Fruit fly (Drosophila melanogaster): ENCODE results near the gene CG13698.

CG13698 gene

dm6 chr3L:18079610-18080497 is 26.1 kb downstream of the CG13698 start:
- TF ChIP-seq CG12605 (GFP tag; IDR thresholded peaks at IDR 0.05) (peak; percentile 94), CG10348 (GFP tag; IDR thresholded peaks at IDR 0.05) (no peak), CG34367 (tag; optimal IDR thresholded peaks at IDR 0.05) (peak; percentile 50), CG14655 (GFP tag; optimal IDR thresholded peaks at IDR 0.05) (peak; percentile 91), fd96Ca (GFP tag; IDR thresholded peaks at IDR 0.05) (peak; percentile 88), Snoo (tag; optimal IDR thresholded peaks at IDR 0.05) (peak; percentile 42), Ets98B (GFP tag; IDR thresholded peaks at IDR 0.05) (peak; percentile 57), CG4496 (GFP tag; IDR thresholded peaks at IDR 0.05) (peak; percentile 83), CG9948 (tag; optimal IDR thresholded peaks at IDR 0.05) (peak; percentile 86), D1 (tag; optimal IDR thresholded peaks at IDR 0.05) (peak; percentile 64), CG32121 (GFP tag; IDR thresholded peaks at IDR 0.05) (peak; percentile 23; the same call in 1 of the 2 replicates), CG8301 (tag; optimal IDR thresholded peaks at IDR 0.05) (peak; percentile 85), Pif1A (GFP tag; optimal IDR thresholded peaks at IDR 0.05) (peak; percentile 65), CG17806 (tag; optimal IDR thresholded peaks at IDR 0.05) (peak; percentile 75), CG15710 (tag; optimal IDR thresholded peaks at IDR 0.05) (peak; percentile 61), CG13204 (GFP tag; optimal IDR thresholded peaks at IDR 0.05) (peak; percentile 80), gl (tag; optimal IDR thresholded peaks at IDR 0.05) (peak; percentile 80), rn (GFP tag; IDR thresholded peaks at IDR 0.05) (peak; percentile 17; the same call in 1 of the 2 replicates), EcR (GFP tag; optimal IDR thresholded peaks at IDR 0.05) (peak; percentile 91), Pif1B (GFP tag; optimal IDR thresholded peaks at IDR 0.05) (peak; percentile 61), CG8159 (tag; optimal IDR thresholded peaks at IDR 0.05) (peak; percentile 79)

- TF ChIP-seq fd96Ca (GFP tag; IDR thresholded peaks at IDR 0.05) (no peak), EcR (GFP tag; optimal IDR thresholded peaks at IDR 0.05) (peak; percentile 99)
These were observed 26.8 kb downstream of the CG13698 start for dm6 chr3L:18079123-18079522.

DNA sequence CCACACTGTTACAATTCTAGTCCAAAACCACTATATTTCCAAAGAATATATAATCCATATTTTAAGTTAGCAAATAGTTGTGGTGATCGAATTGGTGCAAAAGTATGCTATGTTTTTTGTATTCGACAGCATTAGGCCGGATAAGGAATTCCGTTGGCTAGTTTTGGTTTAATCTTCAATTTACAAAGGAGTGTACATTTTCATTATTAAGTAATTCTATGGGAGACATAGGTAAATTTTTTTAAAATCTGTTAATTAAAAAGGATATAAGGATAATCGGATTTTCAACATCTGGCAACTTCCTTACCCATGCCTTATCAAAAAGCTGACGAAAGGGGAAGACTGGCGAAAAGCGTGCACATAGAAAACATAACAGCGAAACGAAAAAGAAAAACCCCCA is 27.3 kb downstream of the CG13698 start:
- TF ChIP-seq CG9948 (tag; optimal IDR thresholded peaks at IDR 0.05) (peak; percentile 91), rn (GFP tag; IDR thresholded peaks at IDR 0.05) (peak; percentile 37; the same call in 1 of the 2 replicates), CG10348 (GFP tag; IDR thresholded peaks at IDR 0.05) (no peak), CG8159 (tag; optimal IDR thresholded peaks at IDR 0.05) (peak; percentile 83), fd96Ca (GFP tag; IDR thresholded peaks at IDR 0.05) (peak; percentile 74), D1 (tag; optimal IDR thresholded peaks at IDR 0.05) (peak; percentile 69), CG13204 (GFP tag; optimal IDR thresholded peaks at IDR 0.05) (no peak), CG34367 (tag; optimal IDR thresholded peaks at IDR 0.05) (peak; percentile 78), CG32121 (GFP tag; IDR thresholded peaks at IDR 0.05) (no peak), CG14655 (GFP tag; optimal IDR thresholded peaks at IDR 0.05) (peak; percentile 90), Snoo (tag; optimal IDR thresholded peaks at IDR 0.05) (no peak), gl (tag; optimal IDR thresholded peaks at IDR 0.05) (peak; percentile 12), Ets98B (GFP tag; IDR thresholded peaks at IDR 0.05) (0 out of 2 replicates have a peak, but pooled peaks have one; percentile 9), CG4496 (GFP tag; IDR thresholded peaks at IDR 0.05) (peak; percentile 83), CG12605 (GFP tag; IDR thresholded peaks at IDR 0.05) (peak; percentile 29), EcR (GFP tag; optimal IDR thresholded peaks at IDR 0.05) (no peak), Pif1A (GFP tag; optimal IDR thresholded peaks at IDR 0.05) (peak; percentile 69), CG17806 (tag; optimal IDR thresholded peaks at IDR 0.05) (peak; percentile 80), CG15710 (tag; optimal IDR thresholded peaks at IDR 0.05) (peak; percentile 72), CG8301 (tag; optimal IDR thresholded peaks at IDR 0.05) (peak; percentile 80), Pif1B (GFP tag; optimal IDR thresholded peaks at IDR 0.05) (peak; percentile 51)

DNA sequence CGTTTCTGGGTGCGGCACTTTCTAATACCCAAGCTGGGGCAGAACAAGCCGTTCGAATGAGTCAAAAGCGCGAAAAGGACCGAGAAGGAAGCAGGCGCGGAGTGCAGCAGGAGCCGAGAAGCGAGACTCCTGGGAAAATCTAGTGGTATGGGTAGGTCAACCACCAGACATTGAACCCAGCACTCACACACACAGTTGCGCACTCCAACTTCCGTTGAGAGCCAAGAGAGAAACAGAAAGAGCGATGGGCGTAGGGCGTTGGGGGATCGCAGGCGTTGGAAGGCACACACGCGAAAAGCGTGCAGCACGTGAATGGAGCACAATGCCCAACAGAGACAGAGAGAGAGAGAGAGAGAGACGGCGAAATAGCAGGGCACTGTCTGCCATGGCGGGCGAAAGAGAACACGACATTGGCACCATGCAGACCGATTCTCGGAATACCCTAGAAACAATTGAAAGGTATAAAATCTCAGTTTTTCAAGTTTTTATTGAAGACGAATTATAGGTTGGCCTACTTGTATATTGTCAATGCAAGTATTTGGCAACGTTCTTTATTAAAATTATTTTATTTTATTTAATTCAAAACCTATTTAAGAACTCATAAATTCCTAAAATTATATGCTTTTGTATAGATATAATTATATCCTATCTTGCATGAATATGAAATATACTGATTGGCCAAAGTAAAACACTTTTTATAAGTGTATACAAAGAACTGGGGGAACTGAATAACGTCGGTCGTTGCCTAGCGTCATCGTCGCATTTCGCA is 28.1 kb downstream of the CG13698 start:
- TF ChIP-seq CG14655 (GFP tag; optimal IDR thresholded peaks at IDR 0.05) (peak; percentile 99), CG13204 (GFP tag; optimal IDR thresholded peaks at IDR 0.05) (peak; percentile 90), CG32121 (GFP tag; IDR thresholded peaks at IDR 0.05) (peak; percentile 92), CG8159 (tag; optimal IDR thresholded peaks at IDR 0.05) (peak; percentile 99), CG4496 (GFP tag; IDR thresholded peaks at IDR 0.05) (peak; percentile 91), CG12605 (GFP tag; IDR thresholded peaks at IDR 0.05) (peak; percentile 71), D1 (tag; optimal IDR thresholded peaks at IDR 0.05) (peak; percentile 97), Ets98B (GFP tag; IDR thresholded peaks at IDR 0.05) (peak; percentile 85), CG15710 (tag; optimal IDR thresholded peaks at IDR 0.05) (peak; percentile 99), Pif1A (GFP tag; optimal IDR thresholded peaks at IDR 0.05) (peak; percentile 76), Pif1B (GFP tag; optimal IDR thresholded peaks at IDR 0.05) (peak; percentile 88), CG8301 (tag; optimal IDR thresholded peaks at IDR 0.05) (peak; percentile 96), CG9948 (tag; optimal IDR thresholded peaks at IDR 0.05) (peak; percentile 99), CG17806 (tag; optimal IDR thresholded peaks at IDR 0.05) (peak; percentile 96), CG10348 (GFP tag; IDR thresholded peaks at IDR 0.05) (peak; percentile 86), rn (GFP tag; IDR thresholded peaks at IDR 0.05) (peak; percentile 84), gl (tag; optimal IDR thresholded peaks at IDR 0.05) (peak; percentile 78), EcR (GFP tag; optimal IDR thresholded peaks at IDR 0.05) (peak; percentile 99), Snoo (tag; optimal IDR thresholded peaks at IDR 0.05) (peak; percentile 74), fd96Ca (GFP tag; IDR thresholded peaks at IDR 0.05) (peak; percentile 90), CG34367 (tag; optimal IDR thresholded peaks at IDR 0.05) (peak; percentile 96)

- no peak for TF ChIP-seq CG32121 (GFP tag; IDR thresholded peaks at IDR 0.05)
- TF ChIP-seq gl (tag; optimal IDR thresholded peaks at IDR 0.05): no peak
- TF ChIP-seq CG14655 (GFP tag; optimal IDR thresholded peaks at IDR 0.05): peak; percentile 74
- no peak for TF ChIP-seq CG15710 (tag; optimal IDR thresholded peaks at IDR 0.05)
- peak; percentile 67 for TF ChIP-seq CG8301 (tag; optimal IDR thresholded peaks at IDR 0.05)
- TF ChIP-seq Ets98B (GFP tag; IDR thresholded peaks at IDR 0.05): no peak
- no peak for TF ChIP-seq CG8159 (tag; optimal IDR thresholded peaks at IDR 0.05)
- no peak for TF ChIP-seq CG12605 (GFP tag; IDR thresholded peaks at IDR 0.05)
- no peak; the same call in 1 of the 3 replicates for TF ChIP-seq fd96Ca (GFP tag; IDR thresholded peaks at IDR 0.05)
- TF ChIP-seq CG4496 (GFP tag; IDR thresholded peaks at IDR 0.05): 0 out of 3 replicates have a peak, but pooled peaks have one; percentile 47
- no peak for TF ChIP-seq CG17806 (tag; optimal IDR thresholded peaks at IDR 0.05)
- TF ChIP-seq D1 (tag; optimal IDR thresholded peaks at IDR 0.05): no peak
These were observed 29.3 kb downstream of the CG13698 start for dm6 chr3L:18076649-18077048.
